Worm (Caenorhabditis elegans) whole organism, L1 larva: ENCODE results near the gene T05C7.9.
"Not testable (repeated sequence)": the region's sequence is repeated elsewhere in the genome, so short reads cannot be mapped to it uniquely, and the experiment has no call there.

Experiments used
- C34B4.2 ChIP-seq: sonication (generic microtip); optimal IDR thresholded peaks from 2 replicates; lab custom pipeline; 2017; ENCODE audit warnings: mild to moderate bottlenecking, missing genetic modification characterization, missing compliant biosample characterization
- egl-27 ChIP-seq, 2 experiments: fragments of 150-350 bp in 1 of 2; sonication (generic microtip); optimal IDR thresholded peaks; 3 replicates each; lab custom pipeline; 2017 to 2018; ENCODE audit warnings: missing biosample characterization in 2 of 2, missing genetic modification characterization in 2 of 2, missing genetic modification reagents in 2 of 2
- elt-3 ChIP-seq, 6 experiments: fragments of 150-350 bp in 1 of 6; sonication (generic microtip); optimal IDR thresholded peaks; 2 replicates each; lab custom pipeline; 2017 to 2018; ENCODE audit warnings: missing biosample characterization in 6 of 6, missing genetic modification characterization in 6 of 6, inconsistent platforms in 1 of 6
- fos-1 ChIP-seq: fragments of 150-350 bp; optimal IDR thresholded peaks from 2 replicates; lab custom pipeline; 2014; ENCODE audit warnings: missing biosample characterization, missing genetic modification characterization
- hlh-4 ChIP-seq: sonication (generic microtip); optimal IDR thresholded peaks from 2 replicates; lab custom pipeline; 2016; ENCODE audit warnings: mild to moderate bottlenecking, missing genetic modification characterization, missing compliant biosample characterization
- nhr-11 ChIP-seq: fragments of 150-350 bp; optimal IDR thresholded peaks from 2 replicates; lab custom pipeline; 2014; ENCODE audit warnings: missing biosample characterization, missing genetic modification characterization
- nhr-47 ChIP-seq: sonication (generic microtip); optimal IDR thresholded peaks from 2 replicates; lab custom pipeline; 2016; ENCODE audit warnings: mild to moderate bottlenecking, missing genetic modification characterization, moderate library complexity, missing compliant biosample characterization
- skn-1 ChIP-seq: fragments of 150-350 bp; optimal IDR thresholded peaks from 2 replicates; lab custom pipeline; 2014; ENCODE audit warnings: missing biosample characterization, missing genetic modification characterization
- snpc-4 ChIP-seq: fragments of 150-350 bp; optimal IDR thresholded peaks from 2 replicates; lab custom pipeline; 2014; ENCODE audit warnings: missing biosample characterization, missing genetic modification characterization
- snu-23 ChIP-seq: sonication (generic microtip); optimal IDR thresholded peaks from 2 replicates; lab custom pipeline; 2016; ENCODE audit warnings: missing genetic modification characterization, missing compliant biosample characterization
- sox-4 ChIP-seq: sonication (generic microtip); optimal IDR thresholded peaks from 2 replicates; lab custom pipeline; 2016; ENCODE audit warnings: missing genetic modification characterization, missing compliant biosample characterization
- tlp-1 ChIP-seq: fragments of 150-350 bp; optimal IDR thresholded peaks from 2 replicates; lab custom pipeline; 2014; ENCODE audit warnings: missing biosample characterization, missing genetic modification characterization
- unc-86 ChIP-seq: sonication (generic microtip); optimal IDR thresholded peaks from 2 replicates; lab custom pipeline; 2016; ENCODE audit warnings: missing genetic modification characterization, missing compliant biosample characterization
- ztf-11 ChIP-seq, 2 experiments: sonication (generic microtip); optimal IDR thresholded peaks; 2 replicates each; lab custom pipeline; 2016 to 2017; ENCODE audit warnings: missing genetic modification characterization in 2 of 2, missing biosample characterization in 1 of 2, missing compliant biosample characterization in 1 of 2

DNA sequence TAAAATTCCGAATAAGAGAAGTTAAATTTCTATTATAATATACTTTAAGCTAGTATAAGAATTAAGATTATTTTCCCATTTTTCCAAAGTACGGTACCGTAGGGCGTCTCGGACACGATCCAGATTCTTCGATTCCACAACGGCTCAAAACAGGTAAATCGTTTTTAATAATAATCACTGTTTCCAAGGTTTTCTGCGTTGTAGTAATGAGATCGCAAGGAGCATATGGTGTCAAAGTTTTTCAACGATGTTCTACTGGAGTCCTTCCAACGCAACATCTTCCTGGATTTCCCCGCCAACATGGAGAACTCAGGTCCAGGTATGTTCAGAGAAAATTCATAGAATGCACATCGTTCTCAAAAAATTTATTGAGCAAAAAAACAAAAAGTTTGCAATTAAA is 17.6 kb upstream of the T05C7.9 start, which contains the start of gene T05C7.7:
- not testable (repeated sequence) for TF ChIP-seq elt-3 (tag; optimal IDR thresholded peaks at IDR 0.05; lab: Kevin White, UChicago); snu-23 (GFP tag; lab: Kevin White, UChicago); nhr-11 (tag; lab: Kevin White, UChicago); skn-1 (tag; lab: Kevin White, UChicago); hlh-4 (tag; lab: Kevin White, UChicago); egl-27 (tag; optimal IDR thresholded peaks at IDR 0.05; lab: Kevin White, UChicago); tlp-1 (tag; lab: Kevin White, UChicago); unc-86 (tag; lab: Kevin White, UChicago); snpc-4 (tag; lab: Kevin White, UChicago); C34B4.2 (tag; lab: Kevin White, UChicago); ztf-11 (tag; optimal IDR thresholded peaks at IDR 0.05; lab: Kevin White, UChicago); nhr-47 (tag; lab: Kevin White, UChicago); fos-1 (tag; lab: Kevin White, UChicago); sox-4 (tag; lab: Kevin White, UChicago)
